Worm (Caenorhabditis elegans): ENCODE results near the gene srd-18.

DNA sequence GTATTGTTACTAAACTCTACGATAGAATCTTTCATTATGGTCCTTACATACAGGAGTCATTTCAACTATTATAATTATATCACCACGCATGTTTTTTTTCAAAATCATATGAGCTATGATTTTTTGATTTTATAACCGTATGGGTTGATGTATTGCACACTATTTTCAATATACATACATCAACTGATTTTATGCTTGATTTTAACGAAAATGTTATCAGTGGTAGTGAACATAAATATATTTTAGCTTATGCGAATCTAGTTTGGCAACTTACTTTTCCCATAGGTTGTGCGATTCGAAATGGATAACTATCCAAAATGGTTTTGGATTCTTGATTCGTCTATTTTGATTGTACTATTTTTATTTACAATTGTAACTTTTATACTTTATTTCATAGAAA lies 3.1 kb downstream of the srd-18 start, which contains the start of gene srv-10:
- TF ChIP-seq hmbx-1 (tag; optimal IDR thresholded peaks at IDR 0.05): no peak
- no peak for TF ChIP-seq scrt-1 (GFP tag; IDR thresholded peaks at IDR 0.05)
- no peak for TF ChIP-seq ceh-13 (GFP tag; optimal IDR thresholded peaks at IDR 0.05)
- TF ChIP-seq ama-1 (optimal IDR thresholded peaks at IDR 0.05): no peak
- TF ChIP-seq tra-4 (tag; optimal IDR thresholded peaks at IDR 0.05): no peak
- no peak for TF ChIP-seq sea-1 (GFP tag; conservative IDR thresholded peaks at IDR 0.05)
- no peak for TF ChIP-seq F13C5.2 (tag; optimal IDR thresholded peaks at IDR 0.05)
- TF ChIP-seq B0310.2 (tag; optimal IDR thresholded peaks at IDR 0.05): no peak
- TF ChIP-seq aly-1 (tag; optimal IDR thresholded peaks at IDR 0.05): no peak
- no peak for TF ChIP-seq tbx-37 (GFP tag; conservative IDR thresholded peaks at IDR 0.05)
- no peak for TF ChIP-seq pes-1 (GFP tag; IDR thresholded peaks at IDR 0.05)
- no peak for TF ChIP-seq ceh-36 (tag; optimal IDR thresholded peaks at IDR 0.05)
- no peak for TF ChIP-seq flt-1 (GFP tag; IDR thresholded peaks at IDR 0.05)

Measured in whole organism, early embryonic.